Fruit fly (Drosophila melanogaster) whole organism, embryonic: Measurements from ENCODE around the gene RSG7.

ENCODE experiments used
- Ada2b ChIP-seq: fragments of 200-800 bp; sonication (Bioruptor generic); IDR thresholded peaks from 2 replicates; pipeline ENCODE4 v1.3.6; 2022; ENCODE audit warnings: missing biosample characterization, missing genetic modification characterization
- Adf1 ChIP-seq: fragments of 200-800 bp; sonication (Bioruptor generic); IDR thresholded peaks from 2 replicates; pipeline ENCODE4 v1.3.6; 2022; ENCODE audit warnings: missing biosample characterization, missing genetic modification characterization
- Bdp1 ChIP-seq: fragments of 200-800 bp; sonication (Bioruptor generic); optimal IDR thresholded peaks from 3 replicates; lab custom pipeline; 2016; ENCODE audit warnings: missing biosample characterization, missing genetic modification characterization
- Bgb ChIP-seq: fragments of 200-800 bp; sonication (Bioruptor generic); IDR thresholded peaks from 2 replicates; pipeline ENCODE4 v1.3.6; 2022; ENCODE audit warnings: missing biosample characterization, missing genetic modification characterization; ENCODE audit not compliant: partially characterized antibody
- CG11560 ChIP-seq: fragments of 200-800 bp; sonication (Bioruptor generic); IDR thresholded peaks from 3 replicates; pipeline ENCODE4 v1.3.6; 2022; ENCODE audit warnings: missing biosample characterization, missing genetic modification characterization
- CG12155 ChIP-seq: fragments of 200-800 bp; sonication (Bioruptor generic); optimal IDR thresholded peaks from 3 replicates; lab custom pipeline; 2016; ENCODE audit warnings: missing biosample characterization, missing genetic modification characterization
- CG13287 ChIP-seq: fragments of 200-800 bp; sonication (Bioruptor generic); IDR thresholded peaks from 2 replicates; pipeline ENCODE4 v1.3.6; 2022; ENCODE audit warnings: missing biosample characterization, missing genetic modification characterization; ENCODE audit not compliant: partially characterized antibody
- CG14014 ChIP-seq: fragments of 200-800 bp; sonication (Bioruptor generic); IDR thresholded peaks from 2 replicates; pipeline ENCODE4 v1.3.6; 2022; ENCODE audit warnings: missing biosample characterization, missing genetic modification characterization
- CG15269 ChIP-seq: fragments of 200-800 bp; sonication (Bioruptor generic); optimal IDR thresholded peaks from 2 replicates; lab custom pipeline; 2018; ENCODE audit warnings: missing biosample characterization, mild to moderate bottlenecking, missing genetic modification characterization, moderate library complexity
- CG1603 ChIP-seq: fragments of 200-800 bp; sonication (Bioruptor generic); optimal IDR thresholded peaks from 2 replicates; lab custom pipeline; 2019; ENCODE audit warnings: missing biosample characterization, mild to moderate bottlenecking, missing genetic modification characterization, moderate library complexity
- CG17328 ChIP-seq: fragments of 200-800 bp; sonication (Bioruptor generic); IDR thresholded peaks from 2 replicates; pipeline ENCODE4 v1.3.6; 2022; ENCODE audit warnings: missing biosample characterization, missing genetic modification characterization
- CG18599 ChIP-seq: fragments of 200-800 bp; sonication (Bioruptor generic); optimal IDR thresholded peaks from 3 replicates; lab custom pipeline; 2017; ENCODE audit warnings: missing biosample characterization, missing genetic modification characterization, mild to moderate bottlenecking, moderate library complexity, missing genetic modification reagents
- CG2889 ChIP-seq: fragments of 200-800 bp; sonication (Bioruptor generic); IDR thresholded peaks from 3 replicates; pipeline ENCODE4 v1.3.6; 2022; ENCODE audit warnings: missing biosample characterization, missing genetic modification characterization
- CG34422 ChIP-seq: fragments of 200-800 bp; sonication (Bioruptor generic); IDR thresholded peaks from 3 replicates; pipeline ENCODE4 v1.3.6; 2022; ENCODE audit warnings: missing biosample characterization, missing genetic modification characterization
- CG3847 ChIP-seq: fragments of 200-800 bp; sonication (Bioruptor generic); IDR thresholded peaks from 2 replicates; pipeline ENCODE4 v1.3.6; 2022; ENCODE audit warnings: missing biosample characterization, missing genetic modification characterization
- CG4730 ChIP-seq: fragments of 200-800 bp; sonication (Bioruptor generic); IDR thresholded peaks from 2 replicates; pipeline ENCODE4 v1.3.6; 2022; ENCODE audit warnings: missing biosample characterization, missing genetic modification characterization
- CG6175 ChIP-seq: fragments of 200-800 bp; sonication (Bioruptor generic); IDR thresholded peaks from 3 replicates; pipeline ENCODE4 v1.3.6; 2022; ENCODE audit warnings: missing biosample characterization, missing genetic modification characterization
- CG7786 ChIP-seq: fragments of 200-800 bp; sonication (Bioruptor generic); optimal IDR thresholded peaks from 2 replicates; lab custom pipeline; 2016; ENCODE audit warnings: missing biosample characterization, missing genetic modification characterization
- CG7839 ChIP-seq: fragments of 200-800 bp; sonication (Bioruptor generic); optimal IDR thresholded peaks from 3 replicates; lab custom pipeline; 2018; ENCODE audit warnings: missing biosample characterization, mild to moderate bottlenecking, missing genetic modification characterization, moderate library complexity
- CG9797 ChIP-seq: fragments of 200-800 bp; sonication (Bioruptor generic); optimal IDR thresholded peaks from 3 replicates; lab custom pipeline; 2018; ENCODE audit warnings: missing biosample characterization, mild to moderate bottlenecking, missing genetic modification characterization
- CTCF ChIP-seq: fragments of 200-800 bp; sonication (Bioruptor generic); optimal IDR thresholded peaks from 2 replicates; lab custom pipeline; 2017; ENCODE audit warnings: missing biosample characterization, mild to moderate bottlenecking, missing genetic modification characterization, moderate library complexity
- Dip3 ChIP-seq: fragments of 200-800 bp; sonication (Bioruptor generic); optimal IDR thresholded peaks from 3 replicates; lab custom pipeline; 2016; ENCODE audit warnings: missing biosample characterization, missing genetic modification characterization
- Elba2 ChIP-seq: fragments of 200-800 bp; sonication (Bioruptor generic); optimal IDR thresholded peaks from 3 replicates; lab custom pipeline; 2016; ENCODE audit warnings: missing biosample characterization, missing genetic modification characterization
- Hand ChIP-seq: fragments of 200-800 bp; sonication (Bioruptor generic); optimal IDR thresholded peaks from 2 replicates; lab custom pipeline; 2017; ENCODE audit warnings: mild to moderate bottlenecking, missing biosample characterization, missing genetic modification reagents, missing genetic modification characterization
- Hmx ChIP-seq: fragments of 200-800 bp; sonication (Bioruptor generic); optimal IDR thresholded peaks from 2 replicates; lab custom pipeline; 2016; ENCODE audit warnings: missing biosample characterization, missing genetic modification characterization
- Hr51 ChIP-seq, 2 experiments: fragments of 200-800 bp; sonication (Bioruptor generic); optimal IDR thresholded peaks; 2 replicates in 1 of 2; 3 replicates in 1 of 2; lab custom pipeline; 2016 to 2018; ENCODE audit warnings: missing biosample characterization in 2 of 2, missing genetic modification characterization in 2 of 2, mild to moderate bottlenecking in 1 of 2, moderate library complexity in 1 of 2
- Poxn ChIP-seq: fragments of 200-800 bp; sonication (Bioruptor generic); IDR thresholded peaks from 2 replicates; pipeline ENCODE4 v1.3.6; 2022; ENCODE audit warnings: missing biosample characterization, missing genetic modification characterization
- al ChIP-seq: fragments of 200-800 bp; sonication (Bioruptor generic); IDR thresholded peaks from 2 replicates; pipeline ENCODE4 v1.3.6; 2022; ENCODE audit warnings: missing biosample characterization, missing genetic modification characterization
- bab2 ChIP-seq: fragments of 200-800 bp; sonication (Bioruptor generic); optimal IDR thresholded peaks from 2 replicates; lab custom pipeline; 2016; ENCODE audit warnings: missing biosample characterization, missing genetic modification characterization
- chif ChIP-seq, 2 experiments: fragments of 200-800 bp; sonication (Bioruptor generic); optimal IDR thresholded peaks; 3 replicates each; lab custom pipeline; 2016; ENCODE audit warnings: missing biosample characterization in 2 of 2, missing genetic modification characterization in 2 of 2
- crc ChIP-seq: fragments of 200-800 bp; sonication (Bioruptor generic); optimal IDR thresholded peaks from 2 replicates; lab custom pipeline; 2016; ENCODE audit warnings: missing biosample characterization, missing genetic modification characterization
- eyg ChIP-seq: fragments of 200-800 bp; sonication (Bioruptor generic); optimal IDR thresholded peaks from 3 replicates; lab custom pipeline; 2016; ENCODE audit warnings: missing biosample characterization, missing genetic modification characterization
- fd3F ChIP-seq: fragments of 200-800 bp; sonication (Bioruptor generic); optimal IDR thresholded peaks from 2 replicates; lab custom pipeline; 2018; ENCODE audit warnings: missing biosample characterization, mild to moderate bottlenecking, missing genetic modification characterization, moderate library complexity
- fru ChIP-seq: fragments of >200 bp; optimal IDR thresholded peaks from 2 replicates; lab custom pipeline; 2017
- ind ChIP-seq: fragments of 200-800 bp; sonication (Bioruptor generic); optimal IDR thresholded peaks from 3 replicates; lab custom pipeline; 2016; ENCODE audit warnings: missing biosample characterization, missing genetic modification characterization
- inv ChIP-seq: fragments of 200-800 bp; sonication (Bioruptor generic); IDR thresholded peaks from 2 replicates; pipeline ENCODE4 v1.3.6; 2022; ENCODE audit warnings: missing biosample characterization, missing genetic modification characterization; ENCODE audit not compliant: partially characterized antibody
- jing ChIP-seq: fragments of 200-800 bp; sonication (Bioruptor generic); optimal IDR thresholded peaks from 2 replicates; lab custom pipeline; 2018; ENCODE audit warnings: missing biosample characterization, mild to moderate bottlenecking, missing genetic modification characterization
- klu ChIP-seq: fragments of 200-800 bp; sonication (Bioruptor generic); IDR thresholded peaks from 2 replicates; pipeline ENCODE4 v1.3.6; 2022; ENCODE audit warnings: missing biosample characterization, missing genetic modification characterization
- lov ChIP-seq, 2 experiments: fragments of 200-800 bp in 1 of 2; fragments of >200 bp in 1 of 2; sonication (Bioruptor generic) in 1 of 2; IDR thresholded peaks in 1 of 2; optimal IDR thresholded peaks in 1 of 2; 2 replicates in 1 of 2; 3 replicates in 1 of 2; pipeline versions ENCODE4 v1.3.6 to Lab custom; 2017 to 2022; ENCODE audit warnings: missing biosample characterization in 1 of 2, missing genetic modification characterization in 1 of 2
- maf-S ChIP-seq: fragments of 200-800 bp; sonication (Bioruptor generic); optimal IDR thresholded peaks from 2 replicates; lab custom pipeline; 2016; ENCODE audit warnings: missing biosample characterization, missing genetic modification characterization
- nmo ChIP-seq: fragments of 200-800 bp; sonication (Bioruptor generic); optimal IDR thresholded peaks from 2 replicates; lab custom pipeline; 2018; ENCODE audit warnings: missing biosample characterization, mild to moderate bottlenecking, missing genetic modification characterization, moderate library complexity
- nom ChIP-seq: fragments of 200-800 bp; sonication (Bioruptor generic); optimal IDR thresholded peaks from 2 replicates; lab custom pipeline; 2017; ENCODE audit warnings: missing biosample characterization, missing genetic modification characterization, mild to moderate bottlenecking, moderate library complexity, missing genetic modification reagents
- pho ChIP-seq: fragments of 200-800 bp; sonication (Bioruptor generic); optimal IDR thresholded peaks from 2 replicates; lab custom pipeline; 2016; ENCODE audit warnings: missing biosample characterization, missing genetic modification characterization
- slbo ChIP-seq: fragments of 200-800 bp; sonication (Bioruptor generic); IDR thresholded peaks from 2 replicates; pipeline ENCODE4 v1.3.6; 2022; ENCODE audit warnings: missing biosample characterization, missing genetic modification characterization
- tin ChIP-seq: fragments of 200-800 bp; sonication (Bioruptor generic); optimal IDR thresholded peaks from 3 replicates; lab custom pipeline; 2016; ENCODE audit warnings: missing biosample characterization, missing genetic modification characterization
- tll ChIP-seq, 2 experiments: fragments of 200-800 bp in 1 of 2; fragments of >200 bp in 1 of 2; sonication (Bioruptor generic) in 1 of 2; optimal IDR thresholded peaks; 2 replicates each; lab custom pipeline; 2017 to 2019; ENCODE audit warnings: missing biosample characterization in 2 of 2, missing genetic modification characterization in 2 of 2, mild to moderate bottlenecking in 1 of 2, moderate library complexity in 1 of 2
- tna ChIP-seq: fragments of 200-800 bp; sonication (Bioruptor generic); IDR thresholded peaks from 2 replicates; pipeline ENCODE4 v1.3.6; 2022; ENCODE audit warnings: missing biosample characterization, missing genetic modification characterization; ENCODE audit not compliant: partially characterized antibody
- tx ChIP-seq: fragments of 200-800 bp; sonication (Bioruptor generic); optimal IDR thresholded peaks from 2 replicates; lab custom pipeline; 2016; ENCODE audit warnings: missing biosample characterization, missing genetic modification characterization
- vnd ChIP-seq: fragments of 200-800 bp; sonication (Bioruptor generic); IDR thresholded peaks from 3 replicates; pipeline ENCODE4 v1.3.6; 2022; ENCODE audit warnings: missing biosample characterization, missing genetic modification characterization; ENCODE audit not compliant: partially characterized antibody
- zen ChIP-seq: fragments of 200-800 bp; sonication (Bioruptor generic); optimal IDR thresholded peaks from 3 replicates; lab custom pipeline; 2018; ENCODE audit warnings: missing biosample characterization, mild to moderate bottlenecking, missing genetic modification characterization, moderate library complexity
- zf30C ChIP-seq: fragments of 200-800 bp; sonication (Bioruptor generic); optimal IDR thresholded peaks from 3 replicates; lab custom pipeline; 2018; ENCODE audit warnings: missing biosample characterization, mild to moderate bottlenecking, missing genetic modification characterization
- zfh2 ChIP-seq: fragments of 200-800 bp; sonication (Bioruptor generic); optimal IDR thresholded peaks from 2 replicates; lab custom pipeline; 2016; ENCODE audit warnings: missing biosample characterization, missing genetic modification characterization

Gene RSG7

dm6 chrX:16867622-16868021 lies 23.4 kb upstream of the RSG7 start (continued):
- TF ChIP-seq slbo (GFP tag; lab: Robert Waterston, UW) (no peak), CG13287 (no peak), pho (GFP tag; lab: Kevin White, UChicago) (no peak), vnd (no peak), zfh2 (GFP tag; lab: Kevin White, UChicago) (no peak), Hand (GFP tag; lab: Kevin White, UChicago) (no peak), ind (GFP tag; lab: Kevin White, UChicago) (no peak), CG12155 (GFP tag; lab: Kevin White, UChicago) (no peak), Dip3 (GFP tag; lab: Kevin White, UChicago) (no peak), tna (GFP tag; lab: Robert Waterston, UW) (no peak), CG9797 (GFP tag; lab: Kevin White, UChicago) (no peak), fru (lab: Kevin White, UChicago) (no peak), CG1603 (no peak), CG34422 (GFP tag; lab: Robert Waterston, UW) (no peak), CG18599 (no peak), maf-S (no peak), chif (GFP tag; optimal IDR thresholded peaks at IDR 0.05; lab: Kevin White, UChicago) (no peak), CG2889 (GFP tag; lab: Robert Waterston, UW) (no peak), tll (GFP tag; optimal IDR thresholded peaks at IDR 0.05; lab: Kevin White, UChicago) (no peak), CG14014 (GFP tag; lab: Robert Waterston, UW) (no peak), CG17328 (0 out of 2 replicates have a peak, but pooled peaks have one; percentile 17), eyg (GFP tag; lab: Kevin White, UChicago) (no peak), zf30C (GFP tag; lab: Kevin White, UChicago) (no peak), Adf1 (GFP tag; lab: Robert Waterston, UW) (no peak), CTCF (GFP tag; lab: Kevin White, UChicago) (no peak), nmo (GFP tag; lab: Kevin White, UChicago) (peak; percentile 29), inv (GFP tag; lab: Robert Waterston, UW) (no peak), zen (tag; lab: Kevin White, UChicago) (no peak), fd3F (no peak), crc (GFP tag; lab: Kevin White, UChicago) (no peak), Hr51 (GFP tag; optimal IDR thresholded peaks at IDR 0.05; lab: Kevin White, UChicago) (peak in 1 of 2 experiments; percentile 58), bab2 (GFP tag; lab: Kevin White, UChicago) (no peak), CG3847 (GFP tag; lab: Robert Waterston, UW) (no peak), CG6175 (GFP tag; lab: Robert Waterston, UW) (no peak), tx (GFP tag; lab: Kevin White, UChicago) (no peak), CG4730 (GFP tag; lab: Robert Waterston, UW) (no peak), CG7839 (tag; lab: Kevin White, UChicago) (peak; percentile 37), Ada2b (GFP tag; lab: Robert Waterston, UW) (peak; percentile 20; the same call in 1 of the 2 replicates), CG15269 (peak; percentile 51), Elba2 (GFP tag; lab: Kevin White, UChicago) (no peak), Bdp1 (GFP tag; lab: Kevin White, UChicago) (no peak), CG11560 (tag; lab: Robert Waterston, UW) (no peak), CG7786 (GFP tag; lab: Kevin White, UChicago) (no peak), tin (no peak), Bgb (GFP tag; lab: Robert Waterston, UW) (no peak), klu (no peak), al (GFP tag; lab: Robert Waterston, UW) (no peak), nom (GFP tag; lab: Kevin White, UChicago) (no peak), jing (GFP tag; lab: Kevin White, UChicago) (no peak), lov (optimal IDR thresholded peaks at IDR 0.05; lab: Kevin White, UChicago) (no peak), lov (GFP tag; IDR thresholded peaks at IDR 0.05; lab: Robert Waterston, UW) (no peak), Poxn (GFP tag; lab: Robert Waterston, UW) (no peak), Hmx (GFP tag; lab: Kevin White, UChicago) (no peak)
